Fruit fly (Drosophila melanogaster): ENCODE results near the gene Atg16.

dm6 chr3R:29841293-29841791, 6.4 kb upstream of the Atg16 start, which contains the start of gene Cad99C:
- no peak for TF ChIP-seq h (optimal IDR thresholded peaks at IDR 0.05)
- TF ChIP-seq ttk (optimal IDR thresholded peaks at IDR 0.05) = no peak
- no peak for TF ChIP-seq psq (optimal IDR thresholded peaks at IDR 0.05)
- TF ChIP-seq Myc (optimal IDR thresholded peaks at IDR 0.05) = no peak
- no peak for TF ChIP-seq insv (optimal IDR thresholded peaks at IDR 0.05)
- TF ChIP-seq Sin3A (optimal IDR thresholded peaks at IDR 0.05) = no peak
